Worm (Caenorhabditis elegans): ENCODE measurements around the gene Y68A4B.3.

ce11 chrV:17201847-17202246, 40.6 kb downstream of the Y68A4B.3 start, which contains the start of gene Y68A4A.10:
- TF ChIP-seq snpc-4 (tag; optimal IDR thresholded peaks at IDR 0.05) (no peak), egl-27 (tag; optimal IDR thresholded peaks at IDR 0.05) (no peak), ceh-82 (tag; optimal IDR thresholded peaks at IDR 0.05) (no peak), nhr-77 (tag; optimal IDR thresholded peaks at IDR 0.05) (no peak), unc-62 (GFP tag; optimal IDR thresholded peaks at IDR 0.05) (no peak)
